Fruit fly (Drosophila melanogaster) whole organism, embryonic: ENCODE results near the gene Lipt2.

Experiments
- Blimp-1 ChIP-seq: fragments of 200-800 bp; sonication (Bioruptor generic); optimal IDR thresholded peaks from 3 replicates; lab custom pipeline; 2018; ENCODE audit warnings: missing biosample characterization, missing genetic modification characterization, mild to moderate bottlenecking, moderate library complexity, missing genetic modification reagents
- BtbVII ChIP-seq: fragments of 200-800 bp; sonication (Bioruptor generic); optimal IDR thresholded peaks from 3 replicates; lab custom pipeline; 2017; ENCODE audit warnings: missing biosample characterization, mild to moderate bottlenecking, missing genetic modification characterization
- CG10543 ChIP-seq: fragments of 200-800 bp; sonication (Bioruptor generic); optimal IDR thresholded peaks from 3 replicates; lab custom pipeline; 2017; ENCODE audit warnings: missing biosample characterization, mild to moderate bottlenecking, missing genetic modification characterization, moderate library complexity
- CG10654 ChIP-seq: fragments of 200-800 bp; sonication (Bioruptor generic); optimal IDR thresholded peaks from 2 replicates; lab custom pipeline; 2016; ENCODE audit warnings: missing biosample characterization, missing genetic modification characterization
- CG10979 ChIP-seq: fragments of 200-800 bp; sonication (Bioruptor generic); optimal IDR thresholded peaks from 2 replicates; lab custom pipeline; 2018; ENCODE audit warnings: missing biosample characterization, mild to moderate bottlenecking, missing genetic modification characterization, moderate library complexity
- CG12391 ChIP-seq: fragments of 200-800 bp; sonication (Bioruptor generic); optimal IDR thresholded peaks from 3 replicates; lab custom pipeline; 2018; ENCODE audit warnings: missing biosample characterization, mild to moderate bottlenecking, missing genetic modification characterization, moderate library complexity
- CG12744 ChIP-seq: fragments of 200-800 bp; sonication (Bioruptor generic); optimal IDR thresholded peaks from 2 replicates; lab custom pipeline; 2016; ENCODE audit warnings: missing biosample characterization, missing genetic modification characterization
- CG13287 ChIP-seq: fragments of 200-800 bp; sonication (Bioruptor generic); IDR thresholded peaks from 2 replicates; pipeline ENCODE4 v1.3.6; 2022; ENCODE audit warnings: missing biosample characterization, missing genetic modification characterization; ENCODE audit not compliant: partially characterized antibody
- CG15696 ChIP-seq: fragments of 200-800 bp; sonication (Bioruptor generic); optimal IDR thresholded peaks from 2 replicates; lab custom pipeline; 2019; ENCODE audit warnings: missing biosample characterization, mild to moderate bottlenecking, missing genetic modification characterization, moderate library complexity
- CG1792 ChIP-seq: fragments of 200-800 bp; sonication (Bioruptor generic); optimal IDR thresholded peaks from 2 replicates; lab custom pipeline; 2016; ENCODE audit warnings: missing biosample characterization, missing genetic modification characterization
- CG2678 ChIP-seq: fragments of 200-800 bp; sonication (Bioruptor generic); optimal IDR thresholded peaks from 3 replicates; lab custom pipeline; 2019; ENCODE audit warnings: missing biosample characterization, mild to moderate bottlenecking, missing genetic modification characterization, moderate library complexity
- CG32532 ChIP-seq: fragments of 200-800 bp; sonication (Bioruptor generic); IDR thresholded peaks from 2 replicates; pipeline ENCODE4 v1.3.6; 2022; ENCODE audit warnings: missing biosample characterization, missing genetic modification characterization
- CG33557 ChIP-seq: fragments of 200-800 bp; sonication (Bioruptor generic); optimal IDR thresholded peaks from 2 replicates; lab custom pipeline; 2019; ENCODE audit warnings: missing biosample characterization, mild to moderate bottlenecking, missing genetic modification characterization, moderate library complexity
- CG6813 ChIP-seq: fragments of 200-800 bp; sonication (Bioruptor generic); optimal IDR thresholded peaks from 2 replicates; lab custom pipeline; 2017; ENCODE audit warnings: missing biosample characterization, missing genetic modification characterization, mild to moderate bottlenecking, moderate library complexity, missing genetic modification reagents
- CG8478 ChIP-seq: fragments of >200 bp; optimal IDR thresholded peaks from 2 replicates; lab custom pipeline; 2018
- CG8924 ChIP-seq: fragments of 200-800 bp; optimal IDR thresholded peaks from 3 replicates; lab custom pipeline; 2019; ENCODE audit warnings: missing biosample characterization, mild to moderate bottlenecking, missing genetic modification characterization, moderate library complexity
- CG9437 ChIP-seq: fragments of 200-800 bp; sonication (Bioruptor generic); optimal IDR thresholded peaks from 2 replicates; lab custom pipeline; 2018; ENCODE audit warnings: missing biosample characterization, mild to moderate bottlenecking, missing genetic modification characterization
- Dbx ChIP-seq: fragments of 200-800 bp; sonication (Bioruptor generic); IDR thresholded peaks from 3 replicates; pipeline ENCODE4 v1.3.6; 2022; ENCODE audit warnings: missing biosample characterization, missing genetic modification characterization
- Deaf1 ChIP-seq: fragments of 200-800 bp; optimal IDR thresholded peaks from 3 replicates; lab custom pipeline; 2019; ENCODE audit warnings: missing biosample characterization, mild to moderate bottlenecking, missing genetic modification characterization, moderate library complexity
- Dfd ChIP-seq, 2 experiments: fragments of >200 bp; optimal IDR thresholded peaks; 2 replicates each; lab custom pipeline; 2017; ENCODE audit warnings: missing biosample characterization in 2 of 2, missing genetic modification characterization in 2 of 2
- Dip2 ChIP-seq: fragments of 200-800 bp; sonication (Bioruptor generic); IDR thresholded peaks from 2 replicates; pipeline ENCODE4 v1.3.6; 2022; ENCODE audit warnings: missing biosample characterization, missing genetic modification characterization
- Dref ChIP-seq: fragments of 200-800 bp; sonication (Bioruptor generic); IDR thresholded peaks from 2 replicates; pipeline ENCODE4 v1.3.6; 2022; ENCODE audit warnings: missing biosample characterization, missing genetic modification characterization
- Fer1 ChIP-seq: fragments of 200-800 bp; sonication (Bioruptor generic); optimal IDR thresholded peaks from 2 replicates; lab custom pipeline; 2017; ENCODE audit warnings: missing biosample characterization, mild to moderate bottlenecking, missing genetic modification characterization
- Gug ChIP-seq: fragments of 200-800 bp; sonication (Bioruptor generic); IDR thresholded peaks from 4 replicates; pipeline ENCODE4 v1.3.6; 2022; ENCODE audit warnings: missing biosample characterization, missing genetic modification characterization
- Mrtf ChIP-seq: fragments of 200-800 bp; sonication (Bioruptor generic); IDR thresholded peaks from 3 replicates; pipeline ENCODE4 v1.3.6; 2022; ENCODE audit warnings: missing biosample characterization, missing genetic modification characterization
- Neu2 ChIP-seq: fragments of 200-800 bp; sonication (Bioruptor generic); optimal IDR thresholded peaks from 3 replicates; lab custom pipeline; 2016; ENCODE audit warnings: missing biosample characterization, missing genetic modification characterization, borderline replicate concordance
- Oli ChIP-seq: fragments of 200-800 bp; sonication (Bioruptor generic); optimal IDR thresholded peaks from 2 replicates; lab custom pipeline; 2018; ENCODE audit warnings: missing biosample characterization, mild to moderate bottlenecking, missing genetic modification characterization, moderate library complexity
- Rx ChIP-seq: fragments of 200-800 bp; sonication (Bioruptor generic); IDR thresholded peaks from 2 replicates; pipeline ENCODE4 v1.3.6; 2022; ENCODE audit warnings: missing biosample characterization, missing genetic modification characterization
- TFAM ChIP-seq: fragments of 200-800 bp; sonication (Bioruptor generic); optimal IDR thresholded peaks from 2 replicates; lab custom pipeline; 2017; ENCODE audit warnings: missing biosample characterization, missing genetic modification characterization, inconsistent platforms
- Tbp ChIP-seq: fragments of >200 bp; optimal IDR thresholded peaks from 2 replicates; lab custom pipeline; 2018; ENCODE audit warnings: missing biosample characterization, missing genetic modification characterization
- al ChIP-seq: fragments of 200-800 bp; sonication (Bioruptor generic); IDR thresholded peaks from 2 replicates; pipeline ENCODE4 v1.3.6; 2022; ENCODE audit warnings: missing biosample characterization, missing genetic modification characterization
- ase ChIP-seq: fragments of 200-800 bp; sonication (Bioruptor generic); IDR thresholded peaks from 3 replicates; pipeline ENCODE4 v1.3.6; 2022; ENCODE audit warnings: missing biosample characterization, missing genetic modification characterization
- cad ChIP-seq: fragments of >200 bp; optimal IDR thresholded peaks from 2 replicates; lab custom pipeline; 2017; ENCODE audit warnings: missing biosample characterization, missing genetic modification characterization
- caup ChIP-seq: fragments of 200-800 bp; sonication (Bioruptor generic); optimal IDR thresholded peaks from 3 replicates; lab custom pipeline; 2017; ENCODE audit warnings: missing biosample characterization, mild to moderate bottlenecking, missing genetic modification characterization, moderate library complexity; ENCODE audit not compliant: severe bottlenecking
- cg ChIP-seq: fragments of 200-800 bp; sonication (Bioruptor generic); optimal IDR thresholded peaks from 3 replicates; lab custom pipeline; 2019; ENCODE audit warnings: missing biosample characterization, mild to moderate bottlenecking, missing genetic modification characterization, moderate library complexity
- dm ChIP-seq: fragments of 200-800 bp; sonication (Bioruptor generic); optimal IDR thresholded peaks from 3 replicates; lab custom pipeline; 2016; ENCODE audit warnings: missing biosample characterization, missing genetic modification characterization
- esg ChIP-seq: fragments of 200-800 bp; sonication (Bioruptor generic); conservative IDR thresholded peaks from 2 replicates; pipeline ENCODE4 v1.3.6; 2022; ENCODE audit warnings: missing biosample characterization, missing genetic modification characterization
- gcm ChIP-seq: fragments of 200-800 bp; sonication (Bioruptor generic); optimal IDR thresholded peaks from 2 replicates; lab custom pipeline; 2019; ENCODE audit warnings: missing biosample characterization, mild to moderate bottlenecking, missing genetic modification characterization, moderate library complexity
- jumu ChIP-seq: fragments of 200-800 bp; sonication (Bioruptor generic); optimal IDR thresholded peaks from 3 replicates; lab custom pipeline; 2016; ENCODE audit warnings: missing biosample characterization, missing genetic modification characterization
- lmd ChIP-seq: fragments of 200-800 bp; sonication (Bioruptor generic); IDR thresholded peaks from 2 replicates; pipeline ENCODE4 v1.3.6; 2022; ENCODE audit warnings: missing biosample characterization, missing genetic modification characterization
- nerfin-2 ChIP-seq: fragments of 200-800 bp; sonication (Bioruptor generic); IDR thresholded peaks from 2 replicates; pipeline ENCODE4 v1.3.6; 2022; ENCODE audit warnings: missing biosample characterization, missing genetic modification characterization; ENCODE audit not compliant: partially characterized antibody
- nom ChIP-seq: fragments of 200-800 bp; sonication (Bioruptor generic); optimal IDR thresholded peaks from 2 replicates; lab custom pipeline; 2017; ENCODE audit warnings: missing biosample characterization, missing genetic modification characterization, mild to moderate bottlenecking, moderate library complexity, missing genetic modification reagents
- pfk ChIP-seq: fragments of 200-800 bp; sonication (Bioruptor generic); optimal IDR thresholded peaks from 2 replicates; lab custom pipeline; 2018; ENCODE audit warnings: missing biosample characterization, mild to moderate bottlenecking, missing genetic modification characterization, moderate library complexity
- seq ChIP-seq: fragments of 200-800 bp; sonication (Bioruptor generic); IDR thresholded peaks from 2 replicates; pipeline ENCODE4 v1.3.6; 2022; ENCODE audit warnings: missing biosample characterization, missing genetic modification characterization
- tap ChIP-seq: fragments of 200-800 bp; optimal IDR thresholded peaks from 3 replicates; lab custom pipeline; 2019; ENCODE audit warnings: missing biosample characterization, mild to moderate bottlenecking, missing genetic modification characterization, moderate library complexity
- tna ChIP-seq: fragments of 200-800 bp; sonication (Bioruptor generic); IDR thresholded peaks from 2 replicates; pipeline ENCODE4 v1.3.6; 2022; ENCODE audit warnings: missing biosample characterization, missing genetic modification characterization; ENCODE audit not compliant: partially characterized antibody
- tup ChIP-seq: fragments of 200-800 bp; sonication (Bioruptor generic); optimal IDR thresholded peaks from 2 replicates; lab custom pipeline; 2016; ENCODE audit warnings: missing biosample characterization, mild to moderate bottlenecking, missing genetic modification characterization, moderate library complexity
- zfh2 ChIP-seq: fragments of 200-800 bp; sonication (Bioruptor generic); optimal IDR thresholded peaks from 2 replicates; lab custom pipeline; 2016; ENCODE audit warnings: missing biosample characterization, missing genetic modification characterization

Gene Lipt2

DNA sequence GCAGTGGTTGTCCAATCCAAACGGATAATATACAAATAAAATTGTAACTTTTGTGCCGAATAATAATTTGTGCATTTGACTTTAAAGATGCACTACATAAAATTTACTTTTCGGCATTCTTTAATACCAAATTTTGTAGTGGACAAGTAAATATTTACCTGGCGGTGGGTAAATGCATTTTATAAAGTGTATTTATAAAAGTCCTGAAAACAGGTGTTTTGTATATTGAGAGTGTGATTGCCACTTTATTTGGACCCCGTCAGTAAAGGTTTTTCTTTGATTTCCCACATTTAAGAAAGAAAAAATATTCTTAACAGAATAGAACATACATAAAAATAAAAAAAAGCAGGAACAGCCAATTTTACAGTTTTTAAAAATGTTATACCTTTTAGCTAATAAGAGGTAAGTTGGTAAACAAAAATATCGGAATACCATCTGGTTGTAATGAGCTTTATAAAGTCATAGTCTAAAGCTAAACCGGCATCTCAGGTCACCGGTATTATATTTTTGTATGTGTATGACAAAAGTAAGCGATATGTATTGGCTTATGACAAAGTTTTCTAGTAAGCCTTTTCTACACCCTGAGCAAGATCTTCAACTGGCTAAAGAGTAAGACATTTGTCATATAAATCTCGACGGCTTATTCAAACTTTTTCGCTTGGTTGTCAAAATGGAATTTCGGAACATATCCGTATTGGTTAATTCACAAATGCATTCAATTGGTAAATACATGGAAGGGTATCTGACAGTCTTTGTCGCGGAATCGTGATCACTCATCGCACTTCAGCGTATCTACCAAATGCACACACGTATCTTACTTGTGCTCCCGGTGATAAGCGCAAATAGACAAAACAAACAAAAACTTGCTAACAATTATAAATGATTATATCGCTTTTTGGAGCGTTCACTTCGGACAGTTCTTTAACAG is 42.2 kb downstream of the Lipt2 start (continued):
- TF ChIP-seq CG10654 (GFP tag; lab: Kevin White, UChicago) (peak; percentile 81), CG12391 (tag; lab: Kevin White, UChicago) (peak; percentile 88), CG12744 (GFP tag; lab: Kevin White, UChicago) (peak; percentile 78), lmd (peak; percentile 88), cad (GFP tag; lab: Kevin White, UChicago) (no peak), CG15696 (no peak), Neu2 (GFP tag; lab: Kevin White, UChicago) (no peak), CG13287 (GFP tag; lab: Robert Waterston, UW) (0 out of 2 replicates have a peak, but pooled peaks have one; percentile 16), CG10543 (GFP tag; lab: Kevin White, UChicago) (peak; percentile 75), zfh2 (peak; percentile 91), Gug (GFP tag; lab: Robert Waterston, UW) (peak; percentile 81), Deaf1 (tag; lab: Kevin White, UChicago) (peak; percentile 75), Fer1 (GFP tag; lab: Kevin White, UChicago) (peak; percentile 90), Dref (GFP tag; lab: Robert Waterston, UW) (0 out of 2 replicates have a peak, but pooled peaks have one; percentile 17), gcm (GFP tag; lab: Kevin White, UChicago) (peak; percentile 66), CG2678 (tag; lab: Kevin White, UChicago) (peak; percentile 93), jumu (GFP tag; lab: Kevin White, UChicago) (peak; percentile 69), Tbp (GFP tag; lab: Kevin White, UChicago) (no peak), Blimp-1 (GFP tag; lab: Kevin White, UChicago) (no peak), nerfin-2 (GFP tag; lab: Robert Waterston, UW) (no peak), Dfd (GFP tag; optimal IDR thresholded peaks at IDR 0.05; lab: Kevin White, UChicago) (no peak), CG10979 (tag; lab: Kevin White, UChicago) (peak; percentile 84), pfk (GFP tag; lab: Kevin White, UChicago) (no peak), Mrtf (peak; percentile 73; the same call in 2 of the 3 replicates), CG32532 (GFP tag; lab: Robert Waterston, UW) (peak; percentile 86), CG1792 (GFP tag; lab: Kevin White, UChicago) (peak; percentile 90), CG33557 (GFP tag; lab: Kevin White, UChicago) (no peak), seq (peak; percentile 91), caup (peak; percentile 87), Dbx (GFP tag; lab: Robert Waterston, UW) (peak; percentile 89), esg (GFP tag; lab: Robert Waterston, UW) (peak; percentile 86), dm (GFP tag; lab: Kevin White, UChicago) (peak; percentile 65), tup (GFP tag; lab: Kevin White, UChicago) (peak; percentile 66), CG8924 (peak; percentile 91), tna (GFP tag; lab: Robert Waterston, UW) (no peak), nom (no peak), CG9437 (GFP tag; lab: Kevin White, UChicago) (peak; percentile 75), BtbVII (GFP tag; lab: Kevin White, UChicago) (peak; percentile 84), al (peak; percentile 80; the same call in 1 of the 2 replicates), TFAM (GFP tag; lab: Kevin White, UChicago) (no peak), tap (tag; lab: Kevin White, UChicago) (peak; percentile 85), CG8478 (lab: Kevin White, UChicago) (no peak), Oli (peak; percentile 90), ase (GFP tag; lab: Robert Waterston, UW) (peak; percentile 85), CG6813 (GFP tag; lab: Kevin White, UChicago) (peak; percentile 78), cg (GFP tag; lab: Kevin White, UChicago) (peak; percentile 56), Rx (GFP tag; lab: Robert Waterston, UW) (peak; percentile 85), Dip2 (0 out of 2 replicates have a peak, but pooled peaks have one; percentile 13)
